Fruit fly (Drosophila melanogaster) whole organism, embryonic: ENCODE results near the gene Actbeta.

Source experiments
- Atf6 ChIP-seq: fragments of 200-800 bp; sonication (Bioruptor generic); IDR thresholded peaks from 2 replicates; pipeline ENCODE4 v1.3.6; 2022; ENCODE audit warnings: missing biosample characterization, missing genetic modification characterization
- Blimp-1 ChIP-seq: fragments of 200-800 bp; sonication (Bioruptor generic); optimal IDR thresholded peaks from 3 replicates; lab custom pipeline; 2018; ENCODE audit warnings: missing biosample characterization, missing genetic modification characterization, mild to moderate bottlenecking, moderate library complexity, missing genetic modification reagents
- CG10431 ChIP-seq: fragments of 200-800 bp; sonication (Bioruptor generic); optimal IDR thresholded peaks from 3 replicates; lab custom pipeline; 2018; ENCODE audit warnings: missing biosample characterization, mild to moderate bottlenecking, missing genetic modification characterization
- CG10979 ChIP-seq: fragments of 200-800 bp; sonication (Bioruptor generic); optimal IDR thresholded peaks from 2 replicates; lab custom pipeline; 2018; ENCODE audit warnings: missing biosample characterization, mild to moderate bottlenecking, missing genetic modification characterization, moderate library complexity
- CG12071 ChIP-seq: fragments of 200-800 bp; sonication (Bioruptor generic); optimal IDR thresholded peaks from 3 replicates; lab custom pipeline; 2018; ENCODE audit warnings: missing biosample characterization, mild to moderate bottlenecking, missing genetic modification characterization
- CG12104 ChIP-seq: fragments of 200-800 bp; sonication (Bioruptor generic); optimal IDR thresholded peaks from 3 replicates; lab custom pipeline; 2016; ENCODE audit warnings: missing biosample characterization, missing genetic modification characterization
- CG12236 ChIP-seq: fragments of 200-800 bp; sonication (Bioruptor generic); optimal IDR thresholded peaks from 2 replicates; lab custom pipeline; 2016; ENCODE audit warnings: missing biosample characterization, missing genetic modification characterization
- CG13894 ChIP-seq: fragments of 200-800 bp; sonication (Bioruptor generic); optimal IDR thresholded peaks from 3 replicates; lab custom pipeline; 2018; ENCODE audit warnings: missing biosample characterization, mild to moderate bottlenecking, missing genetic modification characterization, moderate library complexity
- CG14050 ChIP-seq: fragments of 200-800 bp; sonication (Bioruptor generic); IDR thresholded peaks from 3 replicates; pipeline ENCODE4 v1.3.6; 2022; ENCODE audit warnings: missing biosample characterization, missing genetic modification characterization
- CG1529 ChIP-seq: fragments of 200-800 bp; sonication (Bioruptor generic); optimal IDR thresholded peaks from 3 replicates; lab custom pipeline; 2018; ENCODE audit warnings: missing biosample characterization, missing genetic modification characterization
- CG15601 ChIP-seq: fragments of 200-800 bp; sonication (Bioruptor generic); optimal IDR thresholded peaks from 3 replicates; lab custom pipeline; 2019; ENCODE audit warnings: missing biosample characterization, mild to moderate bottlenecking, missing genetic modification characterization, moderate library complexity
- CG18262 ChIP-seq: fragments of 200-800 bp; optimal IDR thresholded peaks from 3 replicates; lab custom pipeline; 2019; ENCODE audit warnings: missing biosample characterization, mild to moderate bottlenecking, missing genetic modification characterization, moderate library complexity
- CG2202 ChIP-seq: fragments of 200-800 bp; sonication (Bioruptor generic); optimal IDR thresholded peaks from 2 replicates; lab custom pipeline; 2018; ENCODE audit warnings: missing biosample characterization, mild to moderate bottlenecking, missing genetic modification characterization
- CG32532 ChIP-seq: fragments of 200-800 bp; sonication (Bioruptor generic); IDR thresholded peaks from 2 replicates; pipeline ENCODE4 v1.3.6; 2022; ENCODE audit warnings: missing biosample characterization, missing genetic modification characterization
- CG33557 ChIP-seq: fragments of 200-800 bp; sonication (Bioruptor generic); optimal IDR thresholded peaks from 2 replicates; lab custom pipeline; 2019; ENCODE audit warnings: missing biosample characterization, mild to moderate bottlenecking, missing genetic modification characterization, moderate library complexity
- CG3407 ChIP-seq: fragments of 200-800 bp; sonication (Bioruptor generic); optimal IDR thresholded peaks from 2 replicates; lab custom pipeline; 2018; ENCODE audit warnings: missing biosample characterization, mild to moderate bottlenecking, missing genetic modification characterization
- CG4328 ChIP-seq: fragments of 200-800 bp; sonication (Bioruptor generic); optimal IDR thresholded peaks from 3 replicates; lab custom pipeline; 2017; ENCODE audit warnings: missing biosample characterization, missing genetic modification reagents, missing genetic modification characterization
- CG4360 ChIP-seq: fragments of 200-800 bp; sonication (Bioruptor generic); IDR thresholded peaks from 2 replicates; pipeline ENCODE4 v1.3.6; 2022; ENCODE audit warnings: missing biosample characterization, missing genetic modification characterization
- CG43689 ChIP-seq: fragments of 200-800 bp; sonication (Bioruptor generic); IDR thresholded peaks from 2 replicates; pipeline ENCODE4 v1.3.6; 2022; ENCODE audit warnings: missing biosample characterization, missing genetic modification characterization
- CG6765 ChIP-seq: fragments of 200-800 bp; sonication (Bioruptor generic); optimal IDR thresholded peaks from 3 replicates; lab custom pipeline; 2017; ENCODE audit warnings: missing biosample characterization, mild to moderate bottlenecking, missing genetic modification characterization
- CG8281 ChIP-seq: fragments of 200-800 bp; sonication (Bioruptor generic); optimal IDR thresholded peaks from 2 replicates; lab custom pipeline; 2018; ENCODE audit warnings: missing biosample characterization, mild to moderate bottlenecking, missing genetic modification characterization, moderate library complexity
- Chrac-16 ChIP-seq: fragments of 200-800 bp; sonication (Bioruptor generic); optimal IDR thresholded peaks from 3 replicates; lab custom pipeline; 2016; ENCODE audit warnings: missing biosample characterization, missing genetic modification characterization
- CrebB ChIP-seq: fragments of 200-800 bp; sonication (Bioruptor generic); optimal IDR thresholded peaks from 3 replicates; lab custom pipeline; 2018; ENCODE audit warnings: missing biosample characterization, mild to moderate bottlenecking, missing genetic modification characterization
- Deaf1 ChIP-seq: fragments of 200-800 bp; optimal IDR thresholded peaks from 3 replicates; lab custom pipeline; 2019; ENCODE audit warnings: missing biosample characterization, mild to moderate bottlenecking, missing genetic modification characterization, moderate library complexity
- Doc3 ChIP-seq: fragments of 200-800 bp; sonication (Bioruptor generic); IDR thresholded peaks from 3 replicates; pipeline ENCODE4 v1.3.6; 2022; ENCODE audit warnings: missing biosample characterization, missing genetic modification characterization; ENCODE audit not compliant: partially characterized antibody
- Dref ChIP-seq: fragments of 200-800 bp; sonication (Bioruptor generic); IDR thresholded peaks from 2 replicates; pipeline ENCODE4 v1.3.6; 2022; ENCODE audit warnings: missing biosample characterization, missing genetic modification characterization
- Drgx ChIP-seq: fragments of 200-800 bp; sonication (Bioruptor generic); IDR thresholded peaks from 2 replicates; pipeline ENCODE4 v1.3.6; 2022; ENCODE audit warnings: missing biosample characterization, missing genetic modification characterization
- Ets97D ChIP-seq: fragments of 200-800 bp; sonication (Bioruptor generic); optimal IDR thresholded peaks from 3 replicates; lab custom pipeline; 2016; ENCODE audit warnings: missing biosample characterization, missing genetic modification characterization
- Hey ChIP-seq: fragments of 200-800 bp; sonication (Bioruptor generic); optimal IDR thresholded peaks from 3 replicates; lab custom pipeline; 2018; ENCODE audit warnings: missing biosample characterization, mild to moderate bottlenecking, missing genetic modification characterization
- Hsf ChIP-seq: fragments of 200-800 bp; sonication (Bioruptor generic); optimal IDR thresholded peaks from 3 replicates; lab custom pipeline; 2016; ENCODE audit warnings: missing biosample characterization, missing genetic modification characterization
- Nf-YC ChIP-seq: fragments of 200-800 bp; optimal IDR thresholded peaks from 3 replicates; lab custom pipeline; 2019; ENCODE audit warnings: missing biosample characterization, mild to moderate bottlenecking, missing genetic modification characterization, moderate library complexity
- Poxn ChIP-seq: fragments of 200-800 bp; sonication (Bioruptor generic); IDR thresholded peaks from 2 replicates; pipeline ENCODE4 v1.3.6; 2022; ENCODE audit warnings: missing biosample characterization, missing genetic modification characterization
- Ptx1 ChIP-seq: fragments of 200-800 bp; sonication (Bioruptor generic); IDR thresholded peaks from 2 replicates; pipeline ENCODE4 v1.3.6; 2022; ENCODE audit warnings: missing biosample characterization, missing genetic modification characterization
- Sry-β ChIP-seq: fragments of 200-800 bp; sonication (Bioruptor generic); optimal IDR thresholded peaks from 2 replicates; lab custom pipeline; 2018; ENCODE audit warnings: missing biosample characterization, mild to moderate bottlenecking, missing genetic modification characterization, moderate library complexity
- Tbp ChIP-seq: fragments of >200 bp; optimal IDR thresholded peaks from 2 replicates; lab custom pipeline; 2018; ENCODE audit warnings: missing biosample characterization, missing genetic modification characterization
- YL-1 ChIP-seq: fragments of 200-800 bp; sonication (Bioruptor generic); optimal IDR thresholded peaks from 3 replicates; lab custom pipeline; 2017; ENCODE audit warnings: missing biosample characterization, mild to moderate bottlenecking, missing genetic modification characterization
- ac ChIP-seq: fragments of 200-800 bp; sonication (Bioruptor generic); optimal IDR thresholded peaks from 3 replicates; lab custom pipeline; 2017; ENCODE audit warnings: missing biosample characterization, mild to moderate bottlenecking, missing genetic modification characterization
- ap ChIP-seq: fragments of 200-800 bp; sonication (Bioruptor generic); IDR thresholded peaks from 2 replicates; pipeline ENCODE4 v1.3.6; 2022; ENCODE audit warnings: missing biosample characterization, missing genetic modification characterization
- ase ChIP-seq: fragments of 200-800 bp; sonication (Bioruptor generic); IDR thresholded peaks from 3 replicates; pipeline ENCODE4 v1.3.6; 2022; ENCODE audit warnings: missing biosample characterization, missing genetic modification characterization
- cg ChIP-seq: fragments of 200-800 bp; sonication (Bioruptor generic); optimal IDR thresholded peaks from 3 replicates; lab custom pipeline; 2019; ENCODE audit warnings: missing biosample characterization, mild to moderate bottlenecking, missing genetic modification characterization, moderate library complexity
- ems ChIP-seq: fragments of 200-800 bp; sonication (Bioruptor generic); optimal IDR thresholded peaks from 3 replicates; lab custom pipeline; 2016; ENCODE audit warnings: missing biosample characterization, missing genetic modification characterization
- en ChIP-seq: fragments of 200-800 bp; sonication (Bioruptor generic); optimal IDR thresholded peaks from 2 replicates; lab custom pipeline; 2016; ENCODE audit warnings: missing biosample characterization, missing genetic modification characterization
- fd102C ChIP-seq: fragments of 200-800 bp; sonication (Bioruptor generic); optimal IDR thresholded peaks from 2 replicates; lab custom pipeline; 2018; ENCODE audit warnings: missing biosample characterization, mild to moderate bottlenecking, missing genetic modification characterization, moderate library complexity
- fu2 ChIP-seq: fragments of 200-800 bp; sonication (Bioruptor generic); optimal IDR thresholded peaks from 2 replicates; lab custom pipeline; 2016; ENCODE audit warnings: missing biosample characterization, missing genetic modification characterization
- kni ChIP-seq: fragments of 200-800 bp; sonication (Bioruptor generic); optimal IDR thresholded peaks from 3 replicates; lab custom pipeline; 2017; ENCODE audit warnings: mild to moderate bottlenecking, missing biosample characterization, missing genetic modification reagents, missing genetic modification characterization
- lilli ChIP-seq: fragments of 200-800 bp; sonication (Bioruptor generic); optimal IDR thresholded peaks from 3 replicates; lab custom pipeline; 2016; ENCODE audit warnings: missing biosample characterization, missing genetic modification characterization
- mirr ChIP-seq: fragments of 200-800 bp; sonication (Bioruptor generic); optimal IDR thresholded peaks from 3 replicates; lab custom pipeline; 2018; ENCODE audit warnings: missing biosample characterization, mild to moderate bottlenecking, missing genetic modification characterization
- nom ChIP-seq: fragments of 200-800 bp; sonication (Bioruptor generic); optimal IDR thresholded peaks from 2 replicates; lab custom pipeline; 2017; ENCODE audit warnings: missing biosample characterization, missing genetic modification characterization, mild to moderate bottlenecking, moderate library complexity, missing genetic modification reagents
- oc ChIP-seq: fragments of 200-800 bp; sonication (Bioruptor generic); optimal IDR thresholded peaks from 2 replicates; lab custom pipeline; 2018; ENCODE audit warnings: missing biosample characterization, mild to moderate bottlenecking, missing genetic modification characterization, moderate library complexity
- pita ChIP-seq: fragments of 200-800 bp; sonication (Bioruptor generic); optimal IDR thresholded peaks from 2 replicates; lab custom pipeline; 2017; ENCODE audit warnings: missing biosample characterization, mild to moderate bottlenecking, missing genetic modification characterization
- sug ChIP-seq: fragments of 200-800 bp; optimal IDR thresholded peaks from 2 replicates; lab custom pipeline; 2019; ENCODE audit warnings: missing biosample characterization, mild to moderate bottlenecking, missing genetic modification characterization, moderate library complexity
- tgo ChIP-seq: fragments of 200-800 bp; sonication (Bioruptor generic); IDR thresholded peaks from 3 replicates; pipeline ENCODE4 v1.3.6; 2022; ENCODE audit warnings: missing biosample characterization, missing genetic modification characterization

The Actbeta gene

dm6 chr4:1053653-1054163, 30.9 kb downstream of the Actbeta start, which contains the start of gene CaMKII (continued):
- TF ChIP-seq CG10431 (GFP tag; lab: Kevin White, UChicago) = no peak
- peak; percentile 30 for TF ChIP-seq lilli (GFP tag; lab: Kevin White, UChicago)
- TF ChIP-seq Dref (GFP tag; lab: Robert Waterston, UW) = no peak
- no peak for TF ChIP-seq Drgx (GFP tag; lab: Robert Waterston, UW)
- peak; percentile 49 for TF ChIP-seq CG13894
- no peak for TF ChIP-seq CG2202 (tag; lab: Kevin White, UChicago)
- TF ChIP-seq kni (GFP tag; lab: Kevin White, UChicago) = no peak
- no peak for TF ChIP-seq ase (GFP tag; lab: Robert Waterston, UW)
- TF ChIP-seq nom (GFP tag; lab: Kevin White, UChicago) = no peak
- no peak for TF ChIP-seq CG43689 (GFP tag; lab: Robert Waterston, UW)
- TF ChIP-seq CG14050 = no peak
- TF ChIP-seq CG4328 (GFP tag; lab: Kevin White, UChicago) = no peak
- TF ChIP-seq pita (GFP tag; lab: Kevin White, UChicago) = no peak
- TF ChIP-seq CG8281 (tag; lab: Kevin White, UChicago) = no peak
- no peak for TF ChIP-seq ems (GFP tag; lab: Kevin White, UChicago)
- TF ChIP-seq CG10979 (tag; lab: Kevin White, UChicago) = peak; percentile 37
- no peak for TF ChIP-seq Hsf (GFP tag; lab: Kevin White, UChicago)
- no peak for TF ChIP-seq CG1529
- TF ChIP-seq Tbp = no peak
- no peak for TF ChIP-seq Ptx1
- no peak for TF ChIP-seq Blimp-1 (GFP tag; lab: Kevin White, UChicago)
- TF ChIP-seq Doc3 (GFP tag; lab: Robert Waterston, UW) = no peak
- no peak for TF ChIP-seq fu2 (GFP tag; lab: Kevin White, UChicago)
- TF ChIP-seq CG12104 (GFP tag; lab: Kevin White, UChicago) = peak; percentile 28
- no peak for TF ChIP-seq Ets97D (GFP tag; lab: Kevin White, UChicago)
- TF ChIP-seq CG33557 (GFP tag; lab: Kevin White, UChicago) = peak; percentile 14
- no peak for TF ChIP-seq CG12236
- peak; percentile 28 for TF ChIP-seq CG6765 (GFP tag; lab: Kevin White, UChicago)
- no peak for TF ChIP-seq Chrac-16 (GFP tag; lab: Kevin White, UChicago)
- TF ChIP-seq CrebB (tag; lab: Kevin White, UChicago) = no peak
- TF ChIP-seq mirr (GFP tag; lab: Kevin White, UChicago) = no peak
- no peak for TF ChIP-seq Sry-β (GFP tag; lab: Kevin White, UChicago)
- TF ChIP-seq YL-1 = no peak
- no peak for TF ChIP-seq en (GFP tag; lab: Kevin White, UChicago)
- no peak for TF ChIP-seq sug (tag; lab: Kevin White, UChicago)
- no peak for TF ChIP-seq ac
- TF ChIP-seq CG18262 (tag; lab: Kevin White, UChicago) = peak; percentile 50
- TF ChIP-seq CG12071 (GFP tag; lab: Kevin White, UChicago) = no peak
- no peak for TF ChIP-seq CG15601
- no peak for TF ChIP-seq CG32532 (GFP tag; lab: Robert Waterston, UW)
- TF ChIP-seq fd102C = peak; percentile 8
- no peak for TF ChIP-seq oc
- no peak for TF ChIP-seq cg (GFP tag; lab: Kevin White, UChicago)
- TF ChIP-seq CG4360 (GFP tag; lab: Robert Waterston, UW) = no peak
- TF ChIP-seq tgo (GFP tag; lab: Robert Waterston, UW) = no peak; the same call in 2 of the 3 replicates
- TF ChIP-seq ap = no peak
- peak; percentile 24; the same call in 1 of the 2 replicates for TF ChIP-seq Atf6
- no peak for TF ChIP-seq Hey
- no peak for TF ChIP-seq Poxn (GFP tag; lab: Robert Waterston, UW)
- no peak for TF ChIP-seq Deaf1
- TF ChIP-seq Nf-YC (tag; lab: Kevin White, UChicago) = peak; percentile 61
- peak; percentile 13 for TF ChIP-seq CG3407
